Fruit fly (Drosophila melanogaster) S2 (cell line): ENCODE results near the gene CG31104.
A peak's percentile ranks its signal among the peaks of the same experiment; 100 is the strongest.

ENCODE experiments used
- CG8478 ChIP-seq: fragments of >200 bp; optimal IDR thresholded peaks from 2 replicates; lab custom pipeline; 2018
- CTCF ChIP-seq, 2 experiments: fragments of >200 bp; optimal IDR thresholded peaks; 2 replicates each; lab custom pipeline; 2018

- no peak for TF ChIP-seq CG8478 (lab: Kevin White, UChicago)
- TF ChIP-seq CTCF (optimal IDR thresholded peaks at IDR 0.05; lab: Kevin White, UChicago): peak in 1 of 2 experiments; percentile 31
Measured at dm6 chr3R:25247379-25247869, 37.8 kb upstream of the CG31104 start, which contains the start of the genes RpS27 and Nup37.
